Fruit fly (Drosophila melanogaster) whole organism, embryonic: Measurements from ENCODE around the gene CG10513.

Experiments used
- Bdp1 ChIP-seq: fragments of 200-800 bp; sonication (Bioruptor generic); optimal IDR thresholded peaks from 3 replicates; lab custom pipeline; 2016; ENCODE audit warnings: missing biosample characterization, missing genetic modification characterization
- CG11085 ChIP-seq: fragments of 200-800 bp; sonication (Bioruptor generic); IDR thresholded peaks from 2 replicates; pipeline ENCODE4 v1.3.6; 2022; ENCODE audit warnings: missing biosample characterization, missing genetic modification characterization
- CG11560 ChIP-seq: fragments of 200-800 bp; sonication (Bioruptor generic); IDR thresholded peaks from 3 replicates; pipeline ENCODE4 v1.3.6; 2022; ENCODE audit warnings: missing biosample characterization, missing genetic modification characterization
- CG31224 ChIP-seq: fragments of 200-800 bp; sonication (Bioruptor generic); IDR thresholded peaks from 2 replicates; pipeline ENCODE4 v1.3.6; 2022; ENCODE audit warnings: missing biosample characterization, missing genetic modification characterization
- Elba2 ChIP-seq: fragments of 200-800 bp; sonication (Bioruptor generic); optimal IDR thresholded peaks from 3 replicates; lab custom pipeline; 2016; ENCODE audit warnings: missing biosample characterization, missing genetic modification characterization
- MESR4 ChIP-seq: fragments of 200-800 bp; sonication (Bioruptor generic); optimal IDR thresholded peaks from 2 replicates; lab custom pipeline; 2018; ENCODE audit warnings: missing biosample characterization, mild to moderate bottlenecking, missing genetic modification characterization, moderate library complexity
- Sox100B ChIP-seq: fragments of 200-800 bp; sonication (Bioruptor generic); optimal IDR thresholded peaks from 3 replicates; lab custom pipeline; 2018; ENCODE audit warnings: missing biosample characterization, mild to moderate bottlenecking, missing genetic modification characterization
- lola ChIP-seq, 3 experiments: fragments of >200 bp in 2 of 3; fragments of 200-800 bp in 1 of 3; sonication (Bioruptor generic) in 1 of 3; optimal IDR thresholded peaks; 2 replicates each; lab custom pipeline; 2017 to 2019; ENCODE audit warnings: missing biosample characterization in 3 of 3, missing genetic modification characterization in 3 of 3, mild to moderate bottlenecking in 1 of 3, moderate library complexity in 1 of 3
- sug ChIP-seq: fragments of 200-800 bp; optimal IDR thresholded peaks from 2 replicates; lab custom pipeline; 2019; ENCODE audit warnings: missing biosample characterization, mild to moderate bottlenecking, missing genetic modification characterization, moderate library complexity
- vnd ChIP-seq: fragments of 200-800 bp; sonication (Bioruptor generic); IDR thresholded peaks from 3 replicates; pipeline ENCODE4 v1.3.6; 2022; ENCODE audit warnings: missing biosample characterization, missing genetic modification characterization; ENCODE audit not compliant: partially characterized antibody

- TF ChIP-seq CG11085 (GFP tag; lab: Robert Waterston, UW) (no peak), CG31224 (GFP tag; lab: Robert Waterston, UW) (no peak), Bdp1 (no peak), CG11560 (tag; lab: Robert Waterston, UW) (no peak), vnd (no peak), sug (tag; lab: Kevin White, UChicago) (no peak), MESR4 (GFP tag; lab: Kevin White, UChicago) (no peak), Elba2 (GFP tag; lab: Kevin White, UChicago) (no peak), Sox100B (GFP tag; lab: Kevin White, UChicago) (no peak), lola (GFP tag; optimal IDR thresholded peaks at IDR 0.05; lab: Kevin White, UChicago) (no peak)
These were observed 33.8 kb upstream of the CG10513 start, which contains the start of gene CG31099 for dm6 chr3R:25310843-25311242.
